Worm (Caenorhabditis elegans): ENCODE results near the gene F40F11.3.

The F40F11.3 gene

ce11 chrIV:11549694-11550093, 44.1 kb downstream of the F40F11.3 start:
- TF ChIP-seq ama-1 (optimal IDR thresholded peaks at IDR 0.05) (no peak), hmbx-1 (tag; optimal IDR thresholded peaks at IDR 0.05) (peak; percentile 55), sea-1 (GFP tag; conservative IDR thresholded peaks at IDR 0.05) (peak; percentile 86), ceh-13 (GFP tag; optimal IDR thresholded peaks at IDR 0.05) (peak; percentile 89), pes-1 (GFP tag; IDR thresholded peaks at IDR 0.05) (peak; percentile 91), hnd-1 (tag; optimal IDR thresholded peaks at IDR 0.05) (peak; percentile 79), tra-4 (tag; optimal IDR thresholded peaks at IDR 0.05) (peak; percentile 63), B0310.2 (tag; optimal IDR thresholded peaks at IDR 0.05) (peak; percentile 87), tbx-37 (GFP tag; conservative IDR thresholded peaks at IDR 0.05) (peak; percentile 80), hmg-4 (GFP tag; optimal IDR thresholded peaks at IDR 0.05) (peak; percentile 92), aly-1 (tag; optimal IDR thresholded peaks at IDR 0.05) (peak; percentile 91), flt-1 (GFP tag; IDR thresholded peaks at IDR 0.05) (peak; percentile 86), scrt-1 (GFP tag; IDR thresholded peaks at IDR 0.05) (peak; percentile 94), F13C5.2 (tag; optimal IDR thresholded peaks at IDR 0.05) (peak; percentile 89), ets-7 (tag; optimal IDR thresholded peaks at IDR 0.05) (peak; percentile 65), tbx-11 (GFP tag; IDR thresholded peaks at IDR 0.05) (peak; percentile 87), ceh-36 (tag; optimal IDR thresholded peaks at IDR 0.05) (no peak)

DNA sequence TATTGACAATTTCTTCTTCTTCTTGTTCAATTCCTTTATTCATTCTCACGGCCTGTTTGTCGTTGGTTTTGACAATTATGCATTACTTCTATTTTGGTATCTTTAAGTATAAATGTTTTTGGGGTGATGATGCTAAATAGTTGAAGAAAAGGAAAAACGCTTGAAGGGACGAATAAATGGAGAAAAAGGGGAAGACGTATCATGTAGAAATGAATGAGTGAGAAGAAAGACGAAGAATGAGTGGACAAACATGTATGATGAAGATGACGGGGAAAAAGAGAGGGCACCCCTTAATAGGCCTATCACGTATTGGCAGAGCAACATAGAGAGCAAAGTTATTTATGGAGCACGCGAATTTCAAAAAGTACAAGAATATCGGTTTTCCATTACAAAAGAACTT, 45.1 kb downstream of the F40F11.3 start, which contains the start of gene M04B2.7:
TSS of gene M04B2.7 (minus strand) at position 101 of the 400 bp plus-strand sequence.
- TF ChIP-seq aly-1 (tag; optimal IDR thresholded peaks at IDR 0.05) (no peak), hnd-1 (tag; optimal IDR thresholded peaks at IDR 0.05) (no peak), tbx-37 (GFP tag; conservative IDR thresholded peaks at IDR 0.05) (no peak), F13C5.2 (tag; optimal IDR thresholded peaks at IDR 0.05) (no peak), B0310.2 (tag; optimal IDR thresholded peaks at IDR 0.05) (no peak), hmbx-1 (tag; optimal IDR thresholded peaks at IDR 0.05) (no peak), pes-1 (GFP tag; IDR thresholded peaks at IDR 0.05) (no peak), tbx-11 (GFP tag; IDR thresholded peaks at IDR 0.05) (no peak), tra-4 (tag; optimal IDR thresholded peaks at IDR 0.05) (no peak), hmg-4 (GFP tag; optimal IDR thresholded peaks at IDR 0.05) (no peak), ceh-36 (tag; optimal IDR thresholded peaks at IDR 0.05) (no peak), ceh-13 (GFP tag; optimal IDR thresholded peaks at IDR 0.05) (no peak), ets-7 (tag; optimal IDR thresholded peaks at IDR 0.05) (no peak), flt-1 (GFP tag; IDR thresholded peaks at IDR 0.05) (no peak), scrt-1 (GFP tag; IDR thresholded peaks at IDR 0.05) (no peak), ama-1 (optimal IDR thresholded peaks at IDR 0.05) (no peak), sea-1 (GFP tag; conservative IDR thresholded peaks at IDR 0.05) (no peak)
